Fruit fly (Drosophila melanogaster): ENCODE data around the gene CheA84a.

CheA84a gene

dm6 chr3R:8206628-8207275, 2.1 kb upstream of the CheA84a start (continued):
- TF ChIP-seq CG6272 (GFP tag; IDR thresholded peaks at IDR 0.05) (0 out of 2 replicates have a peak, but pooled peaks have one; percentile 7), Lim3 (GFP tag; IDR thresholded peaks at IDR 0.05) (peak; percentile 71; the same call in 1 of the 2 replicates), prd (optimal IDR thresholded peaks at IDR 0.05) (no peak), prd (GFP tag; IDR thresholded peaks at IDR 0.05) (peak; percentile 56; the same call in 2 of the 3 replicates), sens-2 (GFP tag; IDR thresholded peaks at IDR 0.05) (no peak), phol (tag; optimal IDR thresholded peaks at IDR 0.05) (peak; percentile 66), Ssrp (tag; optimal IDR thresholded peaks at IDR 0.05) (peak; percentile 52), Mad (GFP tag; optimal IDR thresholded peaks at IDR 0.05) (peak; percentile 19), CG2678 (tag; optimal IDR thresholded peaks at IDR 0.05) (peak; percentile 83), gfzf (GFP tag; optimal IDR thresholded peaks at IDR 0.05) (no peak), CG11093 (GFP tag; IDR thresholded peaks at IDR 0.05) (0 out of 3 replicates have a peak, but pooled peaks have one; percentile 49), CG10366 (GFP tag; IDR thresholded peaks at IDR 0.05) (peak; percentile 45; the same call in 1 of the 2 replicates), dmrt99B (tag; optimal IDR thresholded peaks at IDR 0.05) (peak; percentile 77), ssp (GFP tag; IDR thresholded peaks at IDR 0.05) (peak; percentile 30; the same call in 1 of the 2 replicates), BEAF-32 (GFP tag; optimal IDR thresholded peaks at IDR 0.05) (no peak), ham (GFP tag; IDR thresholded peaks at IDR 0.05) (0 out of 2 replicates have a peak, but pooled peaks have one; percentile 5), CG9727 (GFP tag; optimal IDR thresholded peaks at IDR 0.05) (peak; percentile 40), CG30403 (GFP tag; optimal IDR thresholded peaks at IDR 0.05) (peak; percentile 59), bab2 (GFP tag; optimal IDR thresholded peaks at IDR 0.05) (peak; percentile 17), CG12391 (tag; optimal IDR thresholded peaks at IDR 0.05) (peak; percentile 69), knrl (GFP tag; IDR thresholded peaks at IDR 0.05; ENCODE audit: partially characterized antibody) (no peak), CoRest (tag; optimal IDR thresholded peaks at IDR 0.05) (peak; percentile 77), CG3847 (GFP tag; IDR thresholded peaks at IDR 0.05) (peak; percentile 55), CG10979 (tag; optimal IDR thresholded peaks at IDR 0.05) (peak; percentile 63), dysf (GFP tag; IDR thresholded peaks at IDR 0.05) (peak; percentile 79), Atf6 (GFP tag; IDR thresholded peaks at IDR 0.05) (peak; percentile 57; the same call in 1 of the 2 replicates), CG32532 (GFP tag; IDR thresholded peaks at IDR 0.05) (peak; percentile 26; the same call in 1 of the 2 replicates), gcm (GFP tag; optimal IDR thresholded peaks at IDR 0.05) (peak; percentile 29), gem (tag; optimal IDR thresholded peaks at IDR 0.05) (peak; percentile 81), NFAT (GFP tag; IDR thresholded peaks at IDR 0.05) (no peak), CG16815 (GFP tag; optimal IDR thresholded peaks at IDR 0.05) (peak; percentile 26), gsb (GFP tag; IDR thresholded peaks at IDR 0.05) (0 out of 2 replicates have a peak, but pooled peaks have one; percentile 30), scrt (GFP tag; optimal IDR thresholded peaks at IDR 0.05) (peak; percentile 30), CG14050 (GFP tag; IDR thresholded peaks at IDR 0.05) (peak; percentile 41; the same call in 2 of the 3 replicates), klu (GFP tag; IDR thresholded peaks at IDR 0.05) (peak; percentile 11; the same call in 1 of the 2 replicates), CG15601 (tag; optimal IDR thresholded peaks at IDR 0.05) (peak; percentile 60), CG7372 (GFP tag; IDR thresholded peaks at IDR 0.05) (no peak), Oli (tag; optimal IDR thresholded peaks at IDR 0.05) (peak; percentile 68), unpg (GFP tag; optimal IDR thresholded peaks at IDR 0.05) (peak; percentile 60), Abd-B (GFP tag; optimal IDR thresholded peaks at IDR 0.05) (peak; percentile 35), lab (GFP tag; optimal IDR thresholded peaks at IDR 0.05) (peak; percentile 66), Blimp-1 (GFP tag; optimal IDR thresholded peaks at IDR 0.05) (peak; percentile 37), sima (GFP tag; optimal IDR thresholded peaks at IDR 0.05) (no peak), CG17385 (GFP tag; optimal IDR thresholded peaks at IDR 0.05) (peak; percentile 39), NfI (GFP tag; optimal IDR thresholded peaks at IDR 0.05) (peak; percentile 38), crol (GFP tag; IDR thresholded peaks at IDR 0.05) (peak; percentile 71), fd102C (GFP tag; optimal IDR thresholded peaks at IDR 0.05) (no peak), CG11456 (GFP tag; IDR thresholded peaks at IDR 0.05) (no peak), CG4820 (GFP tag; optimal IDR thresholded peaks at IDR 0.05) (peak; percentile 42)
